Worm (Caenorhabditis elegans) whole organism, late embryonic: ENCODE results near the gene M02H5.8.

ENCODE experiments used
- dve-1 ChIP-seq: sonication (generic microtip); optimal IDR thresholded peaks from 2 replicates; lab custom pipeline; 2017; ENCODE audit warnings: antibody characterized with exemption, mild to moderate bottlenecking, missing genetic modification characterization, missing compliant biosample characterization
- odd-2 ChIP-seq: sonication (generic microtip); optimal IDR thresholded peaks from 2 replicates; lab custom pipeline; 2017; ENCODE audit warnings: antibody characterized with exemption, mild to moderate bottlenecking, missing genetic modification characterization, missing compliant biosample characterization
- pag-3 ChIP-seq: sonication (generic microtip); optimal IDR thresholded peaks from 2 replicates; lab custom pipeline; 2016; ENCODE audit warnings: missing compliant biosample characterization, missing genetic modification characterization, borderline replicate concordance
- pha-2 ChIP-seq: sonication (generic microtip); optimal IDR thresholded peaks from 2 replicates; lab custom pipeline; 2017; ENCODE audit warnings: mild to moderate bottlenecking, missing genetic modification characterization, missing compliant biosample characterization
- rnt-1 ChIP-seq: sonication (generic microtip); optimal IDR thresholded peaks from 2 replicates; lab custom pipeline; 2016; ENCODE audit warnings: missing genetic modification characterization, missing compliant biosample characterization

- TF ChIP-seq odd-2 (tag; lab: Kevin White, UChicago) (no peak), dve-1 (tag; lab: Kevin White, UChicago) (no peak), pha-2 (tag; lab: Kevin White, UChicago) (no peak), pag-3 (tag; lab: Kevin White, UChicago) (no peak), rnt-1 (tag; lab: Kevin White, UChicago) (no peak)
These were observed 37.0 kb upstream of the M02H5.8 start for ce11 chrV:412820-413219.
